Fruit fly (Drosophila melanogaster): ENCODE results near the gene Or2a.

The Or2a gene

DNA sequence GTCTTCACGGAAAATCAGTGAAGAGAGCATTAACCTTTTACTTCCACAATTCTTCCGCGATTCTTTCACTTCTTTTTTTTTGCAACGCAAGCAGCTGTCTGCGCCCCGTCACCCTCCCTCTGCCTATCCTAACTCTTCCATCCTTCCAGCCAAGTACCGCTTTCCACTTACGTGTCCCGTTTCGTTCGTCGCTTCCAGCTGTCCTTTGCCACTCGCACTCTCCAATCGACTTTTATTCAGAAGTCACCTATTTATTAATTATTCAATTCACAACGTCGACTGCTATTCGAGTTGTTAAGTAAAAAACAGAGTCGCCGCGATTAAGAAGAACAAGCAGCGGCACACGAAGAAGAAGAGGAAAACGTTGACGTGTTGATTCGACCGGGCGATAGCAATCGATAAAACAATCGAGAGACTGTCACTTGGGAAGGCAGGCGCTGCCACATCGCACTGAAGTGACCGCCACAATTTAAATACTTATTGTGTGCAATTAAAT, 28.7 kb downstream of the Or2a start, which contains the start of gene Grp170 (continued):
- peak; percentile 6 for TF ChIP-seq Dip3 (GFP tag; optimal IDR thresholded peaks at IDR 0.05)
- no peak for TF ChIP-seq Jarid2 (GFP tag; optimal IDR thresholded peaks at IDR 0.05)
- TF ChIP-seq CG15269 (tag; optimal IDR thresholded peaks at IDR 0.05), result no peak
- no peak for TF ChIP-seq stc (GFP tag; IDR thresholded peaks at IDR 0.05)
- peak; percentile 86 for TF ChIP-seq Dll (GFP tag; IDR thresholded peaks at IDR 0.05; ENCODE audit: partially characterized antibody)
- TF ChIP-seq CG10431 (GFP tag; optimal IDR thresholded peaks at IDR 0.05), result peak; percentile 8
- TF ChIP-seq Lhr (GFP tag; optimal IDR thresholded peaks at IDR 0.05), result no peak
- no peak for TF ChIP-seq zf30C (GFP tag; optimal IDR thresholded peaks at IDR 0.05)
- TF ChIP-seq CG5180 (GFP tag; optimal IDR thresholded peaks at IDR 0.05), result no peak
- TF ChIP-seq pros (GFP tag; optimal IDR thresholded peaks at IDR 0.05), result no peak
- no peak for TF ChIP-seq br (optimal IDR thresholded peaks at IDR 0.05)
- no peak for TF ChIP-seq slp2 (GFP tag; optimal IDR thresholded peaks at IDR 0.05)
- no peak for TF ChIP-seq CG31388 (GFP tag; optimal IDR thresholded peaks at IDR 0.05)
- no peak for TF ChIP-seq Vsx1 (GFP tag; optimal IDR thresholded peaks at IDR 0.05)
- TF ChIP-seq tx (GFP tag; optimal IDR thresholded peaks at IDR 0.05), result no peak
- no peak for TF ChIP-seq hkb (optimal IDR thresholded peaks at IDR 0.05)
- TF ChIP-seq hkb (GFP tag; IDR thresholded peaks at IDR 0.05), result no peak
- no peak for TF ChIP-seq CG3281 (GFP tag; optimal IDR thresholded peaks at IDR 0.05)
- no peak for TF ChIP-seq Mrtf (GFP tag; IDR thresholded peaks at IDR 0.05)
- TF ChIP-seq CG14860 (GFP tag; IDR thresholded peaks at IDR 0.05; ENCODE audit: partially characterized antibody), result peak; percentile 78
- TF ChIP-seq Fer2 (tag; optimal IDR thresholded peaks at IDR 0.05), result no peak
- no peak for TF ChIP-seq CG10543 (GFP tag; optimal IDR thresholded peaks at IDR 0.05)
- no peak for TF ChIP-seq Six4 (GFP tag; optimal IDR thresholded peaks at IDR 0.05)
- TF ChIP-seq psq (GFP tag; optimal IDR thresholded peaks at IDR 0.05), result no peak
- TF ChIP-seq lola (GFP tag; optimal IDR thresholded peaks at IDR 0.05), result no peak
- no peak for TF ChIP-seq CG1529 (GFP tag; optimal IDR thresholded peaks at IDR 0.05)
- no peak for TF ChIP-seq bigmax (GFP tag; optimal IDR thresholded peaks at IDR 0.05)
- no peak for TF ChIP-seq chm (GFP tag; IDR thresholded peaks at IDR 0.05)
- TF ChIP-seq en (GFP tag; optimal IDR thresholded peaks at IDR 0.05), result no peak
- no peak for TF ChIP-seq Camta (GFP tag; optimal IDR thresholded peaks at IDR 0.05)
- no peak for TF ChIP-seq CG12744 (GFP tag; optimal IDR thresholded peaks at IDR 0.05)
- TF ChIP-seq CTCF (GFP tag; optimal IDR thresholded peaks at IDR 0.05), result peak; percentile 19
- no peak for TF ChIP-seq CG13775 (GFP tag; optimal IDR thresholded peaks at IDR 0.05)
- no peak for TF ChIP-seq CG9817 (tag; optimal IDR thresholded peaks at IDR 0.05)
- TF ChIP-seq CG6683 (GFP tag; optimal IDR thresholded peaks at IDR 0.05), result peak; percentile 1
- TF ChIP-seq tup (GFP tag; optimal IDR thresholded peaks at IDR 0.05), result no peak
- TF ChIP-seq YL-1 (GFP tag; optimal IDR thresholded peaks at IDR 0.05), result peak; percentile 80
- TF ChIP-seq mld (GFP tag; IDR thresholded peaks at IDR 0.05; ENCODE audit: partially characterized antibody), result peak; percentile 77; the same call in 2 of the 3 replicates
- peak; percentile 90; the same call in 3 of the 4 replicates for TF ChIP-seq chinmo (GFP tag; IDR thresholded peaks at IDR 0.05; ENCODE audit: partially characterized antibody)
- TF ChIP-seq wek (GFP tag; optimal IDR thresholded peaks at IDR 0.05), result no peak
- no peak for TF ChIP-seq hth (optimal IDR thresholded peaks at IDR 0.05)
- no peak for TF ChIP-seq CG11398 (GFP tag; optimal IDR thresholded peaks at IDR 0.05)
- no peak for TF ChIP-seq dati (GFP tag; IDR thresholded peaks at IDR 0.05)
- no peak for TF ChIP-seq CG16779 (GFP tag; IDR thresholded peaks at IDR 0.05)
- no peak for TF ChIP-seq lmd (GFP tag; IDR thresholded peaks at IDR 0.05)
- TF ChIP-seq gfzf (GFP tag; optimal IDR thresholded peaks at IDR 0.05), result peak; percentile 25
- no peak for TF ChIP-seq CG8089 (GFP tag; optimal IDR thresholded peaks at IDR 0.05)
- TF ChIP-seq pb (GFP tag; optimal IDR thresholded peaks at IDR 0.05), result no peak
- TF ChIP-seq CG15601 (tag; optimal IDR thresholded peaks at IDR 0.05), result no peak
- TF ChIP-seq CG12299 (tag; optimal IDR thresholded peaks at IDR 0.05), result no peak
- TF ChIP-seq HLH3B (GFP tag; IDR thresholded peaks at IDR 0.05), result no peak
- no peak for TF ChIP-seq dimm (GFP tag; IDR thresholded peaks at IDR 0.05)
